Fruit fly (Drosophila melanogaster) whole organism, embryonic: Measurements from ENCODE around the gene Rab23.

Experiments used
- Asciz ChIP-seq: fragments of 200-800 bp; sonication (Bioruptor generic); optimal IDR thresholded peaks from 2 replicates; lab custom pipeline; 2017; ENCODE audit warnings: missing biosample characterization, mild to moderate bottlenecking, missing genetic modification characterization, missing genetic modification reagents
- CG10321 ChIP-seq: fragments of 200-800 bp; sonication (Bioruptor generic); IDR thresholded peaks from 2 replicates; pipeline ENCODE4 v1.3.6; 2022; ENCODE audit warnings: missing biosample characterization, missing genetic modification characterization
- CG10431 ChIP-seq: fragments of 200-800 bp; sonication (Bioruptor generic); optimal IDR thresholded peaks from 3 replicates; lab custom pipeline; 2018; ENCODE audit warnings: missing biosample characterization, mild to moderate bottlenecking, missing genetic modification characterization
- CG10543 ChIP-seq: fragments of 200-800 bp; sonication (Bioruptor generic); optimal IDR thresholded peaks from 3 replicates; lab custom pipeline; 2017; ENCODE audit warnings: missing biosample characterization, mild to moderate bottlenecking, missing genetic modification characterization, moderate library complexity
- CG13287 ChIP-seq: fragments of 200-800 bp; sonication (Bioruptor generic); IDR thresholded peaks from 2 replicates; pipeline ENCODE4 v1.3.6; 2022; ENCODE audit warnings: missing biosample characterization, missing genetic modification characterization; ENCODE audit not compliant: partially characterized antibody
- CG1529 ChIP-seq: fragments of 200-800 bp; sonication (Bioruptor generic); optimal IDR thresholded peaks from 3 replicates; lab custom pipeline; 2018; ENCODE audit warnings: missing biosample characterization, missing genetic modification characterization
- CG15479 ChIP-seq: fragments of 200-800 bp; sonication (Bioruptor generic); optimal IDR thresholded peaks from 3 replicates; lab custom pipeline; 2019; ENCODE audit warnings: missing biosample characterization, mild to moderate bottlenecking, missing genetic modification characterization, moderate library complexity
- CG16815 ChIP-seq: fragments of 200-800 bp; sonication (Bioruptor generic); optimal IDR thresholded peaks from 3 replicates; lab custom pipeline; 2017; ENCODE audit warnings: missing biosample characterization, mild to moderate bottlenecking, missing genetic modification characterization
- CG17328 ChIP-seq: fragments of 200-800 bp; sonication (Bioruptor generic); IDR thresholded peaks from 2 replicates; pipeline ENCODE4 v1.3.6; 2022; ENCODE audit warnings: missing biosample characterization, missing genetic modification characterization
- CG18011 ChIP-seq: fragments of 200-800 bp; sonication (Bioruptor generic); optimal IDR thresholded peaks from 2 replicates; lab custom pipeline; 2017; ENCODE audit warnings: missing biosample characterization, missing genetic modification characterization, mild to moderate bottlenecking, moderate library complexity, missing genotype
- CG32767 ChIP-seq: fragments of 200-800 bp; sonication (Bioruptor generic); IDR thresholded peaks from 2 replicates; pipeline ENCODE4 v1.3.6; 2022; ENCODE audit warnings: missing biosample characterization, missing genetic modification characterization
- CG34224 ChIP-seq: fragments of 200-800 bp; sonication (Bioruptor generic); IDR thresholded peaks from 3 replicates; pipeline ENCODE4 v1.3.6; 2022; ENCODE audit warnings: missing biosample characterization, missing genetic modification characterization; ENCODE audit not compliant: partially characterized antibody
- CG34422 ChIP-seq: fragments of 200-800 bp; sonication (Bioruptor generic); IDR thresholded peaks from 3 replicates; pipeline ENCODE4 v1.3.6; 2022; ENCODE audit warnings: missing biosample characterization, missing genetic modification characterization
- CG3838 ChIP-seq: fragments of 200-800 bp; sonication (Bioruptor generic); optimal IDR thresholded peaks from 3 replicates; lab custom pipeline; 2016; ENCODE audit warnings: missing biosample characterization, missing genetic modification characterization
- CG4820 ChIP-seq: fragments of 200-800 bp; sonication (Bioruptor generic); optimal IDR thresholded peaks from 3 replicates; lab custom pipeline; 2016; ENCODE audit warnings: missing biosample characterization, missing genetic modification characterization
- CG8388 ChIP-seq: fragments of 200-800 bp; sonication (Bioruptor generic); optimal IDR thresholded peaks from 2 replicates; lab custom pipeline; 2019; ENCODE audit warnings: missing biosample characterization, mild to moderate bottlenecking, missing genetic modification characterization, moderate library complexity
- CG9817 ChIP-seq: fragments of 200-800 bp; sonication (Bioruptor generic); optimal IDR thresholded peaks from 2 replicates; lab custom pipeline; 2018; ENCODE audit warnings: missing biosample characterization, mild to moderate bottlenecking, missing genetic modification characterization, moderate library complexity
- CTCF ChIP-seq: fragments of 200-800 bp; sonication (Bioruptor generic); optimal IDR thresholded peaks from 2 replicates; lab custom pipeline; 2017; ENCODE audit warnings: missing biosample characterization, mild to moderate bottlenecking, missing genetic modification characterization, moderate library complexity
- D19B ChIP-seq: fragments of 200-800 bp; sonication (Bioruptor generic); optimal IDR thresholded peaks from 2 replicates; lab custom pipeline; 2017; ENCODE audit warnings: missing biosample characterization, mild to moderate bottlenecking, missing genetic modification characterization
- E2f2 ChIP-seq: fragments of 200-800 bp; sonication (Bioruptor generic); IDR thresholded peaks from 2 replicates; pipeline ENCODE4 v1.3.6; 2022; ENCODE audit warnings: missing biosample characterization, missing genetic modification characterization
- Elba2 ChIP-seq: fragments of 200-800 bp; sonication (Bioruptor generic); optimal IDR thresholded peaks from 3 replicates; lab custom pipeline; 2016; ENCODE audit warnings: missing biosample characterization, missing genetic modification characterization
- Gsc ChIP-seq: fragments of 200-800 bp; sonication (Bioruptor generic); IDR thresholded peaks from 2 replicates; pipeline ENCODE4 v1.3.6; 2022; ENCODE audit warnings: missing biosample characterization, missing genetic modification characterization
- Lhr ChIP-seq: fragments of 200-800 bp; sonication (Bioruptor generic); optimal IDR thresholded peaks from 3 replicates; lab custom pipeline; 2017; ENCODE audit warnings: mild to moderate bottlenecking, missing biosample characterization, missing genetic modification reagents, missing genetic modification characterization
- MBD-R2 ChIP-seq: fragments of 200-800 bp; sonication (Bioruptor generic); IDR thresholded peaks from 2 replicates; pipeline ENCODE4 v1.3.6; 2022; ENCODE audit warnings: missing biosample characterization, missing genetic modification characterization
- Max ChIP-seq: fragments of 200-800 bp; sonication (Bioruptor generic); optimal IDR thresholded peaks from 2 replicates; lab custom pipeline; 2016; ENCODE audit warnings: missing biosample characterization, mild to moderate bottlenecking, missing genetic modification characterization
- Oli ChIP-seq: fragments of 200-800 bp; sonication (Bioruptor generic); optimal IDR thresholded peaks from 2 replicates; lab custom pipeline; 2018; ENCODE audit warnings: missing biosample characterization, mild to moderate bottlenecking, missing genetic modification characterization, moderate library complexity
- Spps ChIP-seq: fragments of 200-800 bp; sonication (Bioruptor generic); optimal IDR thresholded peaks from 2 replicates; lab custom pipeline; 2018; ENCODE audit warnings: missing biosample characterization, mild to moderate bottlenecking, missing genetic modification characterization
- Stat92E ChIP-seq, 3 experiments: fragments of >200 bp in 2 of 3; fragments of 200-800 bp in 1 of 3; sonication (Bioruptor generic) in 1 of 3; optimal IDR thresholded peaks; 2 replicates each; lab custom pipeline; 2017 to 2019; ENCODE audit warnings: missing biosample characterization in 3 of 3, missing genetic modification characterization in 3 of 3, mild to moderate bottlenecking in 1 of 3, moderate library complexity in 1 of 3
- Xbp1 ChIP-seq: fragments of 200-800 bp; sonication (Bioruptor generic); optimal IDR thresholded peaks from 3 replicates; lab custom pipeline; 2016; ENCODE audit warnings: missing biosample characterization, mild to moderate bottlenecking, missing genetic modification characterization
- ab ChIP-seq: fragments of 200-800 bp; sonication (Bioruptor generic); optimal IDR thresholded peaks from 2 replicates; lab custom pipeline; 2016; ENCODE audit warnings: missing biosample characterization, missing genetic modification characterization
- bcd ChIP-seq: fragments of 200-800 bp; sonication (Bioruptor generic); optimal IDR thresholded peaks from 2 replicates; lab custom pipeline; 2017; ENCODE audit warnings: missing biosample characterization, mild to moderate bottlenecking, missing genetic modification characterization
- ci ChIP-seq: fragments of 200-800 bp; sonication (Bioruptor generic); IDR thresholded peaks from 3 replicates; pipeline ENCODE4 v1.3.6; 2022; ENCODE audit warnings: missing biosample characterization, missing genetic modification characterization
- disco-r ChIP-seq: fragments of 200-800 bp; sonication (Bioruptor generic); optimal IDR thresholded peaks from 2 replicates; lab custom pipeline; 2016; ENCODE audit warnings: missing biosample characterization, missing genetic modification characterization
- dysf ChIP-seq: fragments of 200-800 bp; sonication (Bioruptor generic); IDR thresholded peaks from 3 replicates; pipeline ENCODE4 v1.3.6; 2022; ENCODE audit warnings: missing biosample characterization, missing genetic modification characterization
- esg ChIP-seq: fragments of 200-800 bp; sonication (Bioruptor generic); conservative IDR thresholded peaks from 2 replicates; pipeline ENCODE4 v1.3.6; 2022; ENCODE audit warnings: missing biosample characterization, missing genetic modification characterization
- ewg ChIP-seq: fragments of 200-800 bp; sonication (Bioruptor generic); optimal IDR thresholded peaks from 3 replicates; lab custom pipeline; 2017; ENCODE audit warnings: mild to moderate bottlenecking, missing biosample characterization, missing genetic modification reagents, missing genetic modification characterization
- fd102C ChIP-seq: fragments of 200-800 bp; sonication (Bioruptor generic); optimal IDR thresholded peaks from 2 replicates; lab custom pipeline; 2018; ENCODE audit warnings: missing biosample characterization, mild to moderate bottlenecking, missing genetic modification characterization, moderate library complexity
- fd96Cb ChIP-seq: fragments of 200-800 bp; sonication (Bioruptor generic); optimal IDR thresholded peaks from 2 replicates; lab custom pipeline; 2018; ENCODE audit warnings: missing biosample characterization, mild to moderate bottlenecking, missing genetic modification characterization, moderate library complexity
- grau ChIP-seq: fragments of 200-800 bp; optimal IDR thresholded peaks from 3 replicates; lab custom pipeline; 2019; ENCODE audit warnings: missing biosample characterization, mild to moderate bottlenecking, missing genetic modification characterization, moderate library complexity
- ham ChIP-seq: fragments of 200-800 bp; sonication (Bioruptor generic); IDR thresholded peaks from 2 replicates; pipeline ENCODE4 v1.3.6; 2022; ENCODE audit warnings: missing biosample characterization, missing genetic modification characterization
- insv ChIP-seq, 2 experiments: fragments of 200-800 bp; sonication (Bioruptor generic); optimal IDR thresholded peaks; 3 replicates each; lab custom pipeline; 2016 to 2018; ENCODE audit warnings: missing biosample characterization in 2 of 2, missing genetic modification characterization in 2 of 2
- ken ChIP-seq: fragments of 200-800 bp; sonication (Bioruptor generic); IDR thresholded peaks from 3 replicates; pipeline ENCODE4 v1.3.6; 2022; ENCODE audit warnings: missing biosample characterization, missing genetic modification characterization
- lola ChIP-seq, 3 experiments: fragments of >200 bp in 2 of 3; fragments of 200-800 bp in 1 of 3; sonication (Bioruptor generic) in 1 of 3; optimal IDR thresholded peaks; 2 replicates each; lab custom pipeline; 2017 to 2019; ENCODE audit warnings: missing biosample characterization in 3 of 3, missing genetic modification characterization in 3 of 3, mild to moderate bottlenecking in 1 of 3, moderate library complexity in 1 of 3
- p53 ChIP-seq: fragments of 200-800 bp; sonication (Bioruptor generic); optimal IDR thresholded peaks from 2 replicates; lab custom pipeline; 2016; ENCODE audit warnings: missing biosample characterization, missing genetic modification characterization
- schlank ChIP-seq: fragments of 200-800 bp; sonication (Bioruptor generic); optimal IDR thresholded peaks from 2 replicates; lab custom pipeline; 2018; ENCODE audit warnings: missing biosample characterization, mild to moderate bottlenecking, missing genetic modification characterization
- sens ChIP-seq: fragments of 200-800 bp; sonication (Bioruptor generic); peaks from one replicate; lab custom pipeline; 2016; ENCODE audit warnings: missing biosample characterization, missing genetic modification characterization
- sqz ChIP-seq: fragments of 200-800 bp; sonication (Bioruptor generic); optimal IDR thresholded peaks from 3 replicates; lab custom pipeline; 2018; ENCODE audit warnings: missing biosample characterization, mild to moderate bottlenecking, missing genetic modification characterization
- ttk ChIP-seq: fragments of 200-800 bp; sonication (Bioruptor generic); IDR thresholded peaks from 2 replicates; pipeline ENCODE4 v2.1.2; 2022; ENCODE audit warnings: missing biosample characterization, missing genetic modification characterization

Rab23 gene

dm6 chr3R:5684550-5685118 is 600 bp downstream of the Rab23 start (continued):
- TF ChIP-seq D19B (GFP tag; lab: Kevin White, UChicago) (no peak), CTCF (peak; percentile 79), CG13287 (GFP tag; lab: Robert Waterston, UW) (no peak), CG18011 (GFP tag; lab: Kevin White, UChicago) (no peak), schlank (tag; lab: Kevin White, UChicago) (no peak), fd102C (no peak), esg (GFP tag; lab: Robert Waterston, UW) (no peak), dysf (no peak), CG3838 (GFP tag; lab: Kevin White, UChicago) (no peak), p53 (no peak), Stat92E (GFP tag; optimal IDR thresholded peaks at IDR 0.05; lab: Kevin White, UChicago) (no peak), CG10543 (GFP tag; lab: Kevin White, UChicago) (no peak), CG34422 (GFP tag; lab: Robert Waterston, UW) (no peak), CG10321 (GFP tag; lab: Robert Waterston, UW) (no peak), CG9817 (tag; lab: Kevin White, UChicago) (no peak), Elba2 (GFP tag; lab: Kevin White, UChicago) (no peak), CG34224 (0 out of 3 replicates have a peak, but pooled peaks have one; percentile 33), ham (GFP tag; lab: Robert Waterston, UW) (no peak), Max (GFP tag; lab: Kevin White, UChicago) (no peak), CG15479 (peak; percentile 76), insv (GFP tag; optimal IDR thresholded peaks at IDR 0.05; lab: Kevin White, UChicago) (peak in 1 of 2 experiments; percentile 25)

DNA sequence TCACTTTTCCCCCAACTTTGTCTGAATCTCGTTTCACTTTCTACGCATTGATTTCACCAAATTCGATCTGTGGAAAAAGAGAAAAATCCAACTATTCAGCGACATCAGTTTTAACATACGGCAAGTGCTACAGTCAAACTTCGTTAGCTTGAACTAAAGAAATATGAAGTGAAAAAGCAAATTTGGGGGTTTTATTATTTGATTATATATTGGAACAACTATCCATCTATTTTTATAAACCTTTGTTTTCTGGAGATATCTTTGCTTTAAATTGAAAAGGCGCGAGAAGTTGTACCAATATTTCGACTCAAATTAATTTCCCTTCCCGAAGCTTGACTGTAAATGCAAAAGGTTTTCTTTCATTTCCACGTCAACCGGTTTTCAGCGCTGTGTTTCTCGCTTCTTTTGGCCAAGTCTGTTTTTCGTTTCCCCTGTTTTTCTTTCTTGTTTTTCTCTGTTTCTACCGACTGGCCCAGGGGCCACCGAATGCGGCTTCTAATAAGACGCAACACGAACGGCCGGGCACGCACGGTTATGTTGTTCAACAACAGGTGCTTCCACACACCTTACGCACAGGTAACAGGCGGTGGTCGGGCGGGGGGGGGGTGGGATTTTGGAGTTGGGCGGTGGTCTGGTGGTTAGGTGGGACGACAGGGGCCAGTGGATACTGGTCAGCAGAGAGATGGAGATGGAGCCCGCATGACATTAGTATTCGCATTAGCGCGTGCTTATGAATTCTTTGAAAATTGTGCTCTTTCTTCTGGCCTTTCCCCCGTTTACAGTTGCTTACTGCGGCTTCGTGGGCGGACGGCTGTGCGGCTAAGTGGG is 2.1 kb downstream of the Rab23 start:
- TF ChIP-seq lola (GFP tag; optimal IDR thresholded peaks at IDR 0.05; lab: Kevin White, UChicago) = peak in 1 of 3 experiments; percentile 75
- peak; percentile 78 for TF ChIP-seq CG1529
- no peak for TF ChIP-seq disco-r (GFP tag; lab: Kevin White, UChicago)
- TF ChIP-seq sens = peak; percentile 93
- peak; percentile 98 for TF ChIP-seq grau (tag; lab: Kevin White, UChicago)
- no peak for TF ChIP-seq E2f2 (GFP tag; lab: Robert Waterston, UW)
- peak; percentile 69 for TF ChIP-seq Oli (tag; lab: Kevin White, UChicago)
- TF ChIP-seq sqz = no peak
- TF ChIP-seq ab (GFP tag; lab: Kevin White, UChicago) = no peak
- TF ChIP-seq CG8388 (GFP tag; lab: Kevin White, UChicago) = peak; percentile 68
- TF ChIP-seq insv (GFP tag; optimal IDR thresholded peaks at IDR 0.05; lab: Kevin White, UChicago) = peak in 1 of 2 experiments; percentile 72
- peak; percentile 34 for TF ChIP-seq CG16815 (GFP tag; lab: Kevin White, UChicago)
- TF ChIP-seq Gsc (GFP tag; lab: Robert Waterston, UW) = no peak
- peak; percentile 77 for TF ChIP-seq ken
- TF ChIP-seq CG4820 (GFP tag; lab: Kevin White, UChicago) = peak; percentile 44
- peak; percentile 2 for TF ChIP-seq Lhr (GFP tag; lab: Kevin White, UChicago)
- peak; percentile 51 for TF ChIP-seq Spps
- TF ChIP-seq CG10431 (GFP tag; lab: Kevin White, UChicago) = peak; percentile 31
- peak; percentile 23 for TF ChIP-seq bcd (GFP tag; lab: Kevin White, UChicago)
- peak; percentile 54 for TF ChIP-seq ewg (GFP tag; lab: Kevin White, UChicago)
- peak; percentile 69 for TF ChIP-seq Asciz (GFP tag; lab: Kevin White, UChicago)
- peak; percentile 66; the same call in 1 of the 2 replicates for TF ChIP-seq CG32767 (GFP tag; lab: Robert Waterston, UW)
- peak; percentile 70 for TF ChIP-seq Xbp1 (GFP tag; lab: Kevin White, UChicago)
- peak; percentile 74 for TF ChIP-seq ci
- TF ChIP-seq ttk (GFP tag; lab: Robert Waterston, UW) = peak; percentile 28; the same call in 1 of the 2 replicates
- TF ChIP-seq fd96Cb (tag; lab: Kevin White, UChicago) = peak; percentile 69
- no peak for TF ChIP-seq MBD-R2 (GFP tag; lab: Robert Waterston, UW)
- TF ChIP-seq CG17328 = peak; percentile 64; the same call in 1 of the 2 replicates
